Fruit fly (Drosophila melanogaster): ENCODE measurements around the gene meru.

meru gene

dm6 chr3L:15837209-15837608 is 6.7 kb downstream of the meru start, which contains the start of gene CG15715 (continued):
- TF ChIP-seq slou (GFP tag; optimal IDR thresholded peaks at IDR 0.05) (no peak), tgo (GFP tag; IDR thresholded peaks at IDR 0.05) (no peak), cwo (GFP tag; optimal IDR thresholded peaks at IDR 0.05) (no peak), row (GFP tag; IDR thresholded peaks at IDR 0.05) (peak; percentile 55), scrt (GFP tag; optimal IDR thresholded peaks at IDR 0.05) (no peak), mld (GFP tag; IDR thresholded peaks at IDR 0.05; ENCODE audit: partially characterized antibody) (no peak), ab (GFP tag; optimal IDR thresholded peaks at IDR 0.05) (no peak), CG12769 (tag; optimal IDR thresholded peaks at IDR 0.05) (peak; percentile 14), Dad (GFP tag; optimal IDR thresholded peaks at IDR 0.05) (no peak), Trl (optimal IDR thresholded peaks at IDR 0.05) (no peak), Trl (GFP tag; optimal IDR thresholded peaks at IDR 0.05) (no peak), CG15696 (tag; optimal IDR thresholded peaks at IDR 0.05) (no peak), yki (optimal IDR thresholded peaks at IDR 0.05) (no peak), CG16813 (GFP tag; IDR thresholded peaks at IDR 0.05; ENCODE audit: partially characterized antibody) (no peak), Taf1 (GFP tag; IDR thresholded peaks at IDR 0.05) (no peak), CG2129 (GFP tag; IDR thresholded peaks at IDR 0.05; ENCODE audit: partially characterized antibody) (no peak), HLH3B (GFP tag; IDR thresholded peaks at IDR 0.05) (no peak), org-1 (GFP tag; optimal IDR thresholded peaks at IDR 0.05) (no peak), onecut (GFP tag; IDR thresholded peaks at IDR 0.05) (no peak), CG42726 (GFP tag; IDR thresholded peaks at IDR 0.05; ENCODE audit: partially characterized antibody) (peak; percentile 30; the same call in 1 of the 2 replicates), chn (GFP tag; optimal IDR thresholded peaks at IDR 0.05) (no peak), corto (GFP tag; optimal IDR thresholded peaks at IDR 0.05) (no peak), eyg (GFP tag; optimal IDR thresholded peaks at IDR 0.05) (no peak), fd64A (GFP tag; optimal IDR thresholded peaks at IDR 0.05) (no peak), bsh (GFP tag; optimal IDR thresholded peaks at IDR 0.05) (no peak), otp (GFP tag; IDR thresholded peaks at IDR 0.05) (no peak), CG6683 (GFP tag; optimal IDR thresholded peaks at IDR 0.05) (no peak), CG10431 (GFP tag; optimal IDR thresholded peaks at IDR 0.05) (no peak), kah (GFP tag; optimal IDR thresholded peaks at IDR 0.05) (no peak), sisA (GFP tag; IDR thresholded peaks at IDR 0.05) (no peak), CG15479 (GFP tag; optimal IDR thresholded peaks at IDR 0.05) (no peak), CG10979 (tag; optimal IDR thresholded peaks at IDR 0.05) (no peak), ro (GFP tag; IDR thresholded peaks at IDR 0.05) (no peak), D (optimal IDR thresholded peaks at IDR 0.05) (no peak), D (GFP tag; optimal IDR thresholded peaks at IDR 0.05) (no peak), CG15073 (GFP tag; optimal IDR thresholded peaks at IDR 0.05) (no peak), gsb (GFP tag; IDR thresholded peaks at IDR 0.05) (no peak), da (GFP tag; optimal IDR thresholded peaks at IDR 0.05) (no peak), abd-A (tag; optimal IDR thresholded peaks at IDR 0.05) (no peak), CG12219 (GFP tag; optimal IDR thresholded peaks at IDR 0.05) (no peak), ssp (GFP tag; IDR thresholded peaks at IDR 0.05) (no peak), bigmax (GFP tag; optimal IDR thresholded peaks at IDR 0.05) (no peak), Eip74EF (GFP tag; optimal IDR thresholded peaks at IDR 0.05) (no peak), CG13894 (tag; optimal IDR thresholded peaks at IDR 0.05) (no peak), insv (GFP tag; optimal IDR thresholded peaks at IDR 0.05) (no peak), nmo (GFP tag; optimal IDR thresholded peaks at IDR 0.05) (peak; percentile 57), CG14667 (GFP tag; IDR thresholded peaks at IDR 0.05) (no peak)

Measured in whole organism, embryonic.